Fruit fly (Drosophila melanogaster) ovary, adult (tissue): ENCODE data around the gene Klp68D.

Source experiments
- CG17801 ChIP-seq: fragments of 200-800 bp; optimal IDR thresholded peaks from 2 replicates; lab custom pipeline; 2019; ENCODE audit warnings: missing biosample characterization, mild to moderate bottlenecking, missing genetic modification characterization, moderate library complexity; ENCODE audit not compliant: partially characterized antibody

Gene Klp68D

dm6 chr3L:11795440-11795983, at the start of gene Klp68D:
TSS of gene Klp68D (plus strand) at chr3L:11795614.
- no peak for TF ChIP-seq CG17801 (GFP tag; lab: Kevin White, UChicago)

- TF ChIP-seq CG17801 (GFP tag; lab: Kevin White, UChicago), result no peak
These were observed 44.4 kb upstream of the Klp68D start, which contains the start of gene Gr68a for dm6 chr3L:11751005-11751404. TSS of gene Gr68a (plus strand) at chr3L:11751305.

dm6 chr3L:11764930-11765329, 30.5 kb upstream of the Klp68D start:
- TF ChIP-seq CG17801 (GFP tag; lab: Kevin White, UChicago), result no peak

dm6 chr3L:11765695-11766232, 29.6 kb upstream of the Klp68D start, which contains the start of gene loaf:
TSS of gene loaf (minus strand) at chr3L:11766182.
- TF ChIP-seq CG17801 (GFP tag; lab: Kevin White, UChicago), result no peak

dm6 chr3L:11766563-11766962, 28.9 kb upstream of the Klp68D start:
- no peak for TF ChIP-seq CG17801 (GFP tag; lab: Kevin White, UChicago)

- no peak for TF ChIP-seq CG17801 (GFP tag; lab: Kevin White, UChicago)
These were observed 23.4 kb upstream of the Klp68D start, which contains the start of gene Muc68D for dm6 chr3L:11772057-11772456. TSS of gene Muc68D (minus strand) at chr3L:11772157.

dm6 chr3L:11772608-11773017, 22.8 kb upstream of the Klp68D start:
- no peak for TF ChIP-seq CG17801 (GFP tag; lab: Kevin White, UChicago)

dm6 chr3L:11773796-11774195, 21.6 kb upstream of the Klp68D start:
- no peak for TF ChIP-seq CG17801 (GFP tag; lab: Kevin White, UChicago)

dm6 chr3L:11774401-11774800, 21.0 kb upstream of the Klp68D start, which contains the start of gene Tim13:
TSS of gene Tim13 (minus strand) at chr3L:11774501.
- TF ChIP-seq CG17801 (GFP tag; lab: Kevin White, UChicago), result no peak

- TF ChIP-seq CG17801 (GFP tag; lab: Kevin White, UChicago), result no peak
These were observed 18.7 kb upstream of the Klp68D start, which contains the start of gene CG14131 for dm6 chr3L:11776731-11777130. TSS of gene CG14131 (plus strand) at chr3L:11777073.

- TF ChIP-seq CG17801 (GFP tag; lab: Kevin White, UChicago), result peak; percentile 23
These were observed 18.0 kb upstream of the Klp68D start for dm6 chr3L:11777348-11777958.

dm6 chr3L:11785291-11785690, 10.1 kb upstream of the Klp68D start:
- no peak for TF ChIP-seq CG17801 (GFP tag; lab: Kevin White, UChicago)

dm6 chr3L:11788195-11788594, 7.2 kb upstream of the Klp68D start:
- no peak for TF ChIP-seq CG17801 (GFP tag; lab: Kevin White, UChicago)

- no peak for TF ChIP-seq CG17801 (GFP tag; lab: Kevin White, UChicago)
These were observed 6.5 kb upstream of the Klp68D start for dm6 chr3L:11788936-11789352.

dm6 chr3L:11789773-11790172, 5.6 kb upstream of the Klp68D start, which contains the start of gene Pi3K68D:
TSS of gene Pi3K68D (minus strand) at chr3L:11790013.
- peak; percentile 21 for TF ChIP-seq CG17801 (GFP tag; lab: Kevin White, UChicago)
